Fruit fly (Drosophila melanogaster) whole organism, embryonic: ENCODE data around the gene Fife.

ENCODE experiments used
- CG12769 ChIP-seq: fragments of 200-800 bp; sonication (Bioruptor generic); optimal IDR thresholded peaks from 2 replicates; lab custom pipeline; 2019; ENCODE audit warnings: missing biosample characterization, mild to moderate bottlenecking, missing genetic modification characterization, moderate library complexity
- CG13624 ChIP-seq: fragments of 200-800 bp; sonication (Bioruptor generic); optimal IDR thresholded peaks from 2 replicates; lab custom pipeline; 2016; ENCODE audit warnings: missing biosample characterization, missing genetic modification characterization
- CG1529 ChIP-seq: fragments of 200-800 bp; sonication (Bioruptor generic); optimal IDR thresholded peaks from 3 replicates; lab custom pipeline; 2018; ENCODE audit warnings: missing biosample characterization, missing genetic modification characterization
- CG15601 ChIP-seq: fragments of 200-800 bp; sonication (Bioruptor generic); optimal IDR thresholded peaks from 3 replicates; lab custom pipeline; 2019; ENCODE audit warnings: missing biosample characterization, mild to moderate bottlenecking, missing genetic modification characterization, moderate library complexity
- CG16815 ChIP-seq: fragments of 200-800 bp; sonication (Bioruptor generic); optimal IDR thresholded peaks from 3 replicates; lab custom pipeline; 2017; ENCODE audit warnings: missing biosample characterization, mild to moderate bottlenecking, missing genetic modification characterization
- CG17361 ChIP-seq: fragments of 200-800 bp; sonication (Bioruptor generic); IDR thresholded peaks from 3 replicates; pipeline ENCODE4 v1.3.6; 2022; ENCODE audit warnings: missing biosample characterization, missing genetic modification characterization
- CG17568 ChIP-seq: fragments of 200-800 bp; sonication (Bioruptor generic); optimal IDR thresholded peaks from 2 replicates; lab custom pipeline; 2018; ENCODE audit warnings: missing biosample characterization, mild to moderate bottlenecking, missing genetic modification characterization, moderate library complexity
- CG2202 ChIP-seq: fragments of 200-800 bp; sonication (Bioruptor generic); optimal IDR thresholded peaks from 2 replicates; lab custom pipeline; 2018; ENCODE audit warnings: missing biosample characterization, mild to moderate bottlenecking, missing genetic modification characterization
- CG30431 ChIP-seq: fragments of 200-800 bp; sonication (Bioruptor generic); optimal IDR thresholded peaks from 2 replicates; lab custom pipeline; 2017; ENCODE audit warnings: missing biosample characterization, missing genetic modification characterization
- CG3163 ChIP-seq: fragments of 200-800 bp; sonication (Bioruptor generic); optimal IDR thresholded peaks from 3 replicates; lab custom pipeline; 2016; ENCODE audit warnings: missing biosample characterization, missing genetic modification characterization
- CG32772 ChIP-seq: fragments of 200-800 bp; sonication (Bioruptor generic); IDR thresholded peaks from 2 replicates; pipeline ENCODE4 v1.3.6; 2022; ENCODE audit warnings: missing biosample characterization, missing genetic modification characterization
- CG34376 ChIP-seq: fragments of 200-800 bp; sonication (Bioruptor generic); optimal IDR thresholded peaks from 2 replicates; lab custom pipeline; 2018; ENCODE audit warnings: missing biosample characterization, mild to moderate bottlenecking, missing genetic modification characterization
- CG3995 ChIP-seq: fragments of 200-800 bp; sonication (Bioruptor generic); optimal IDR thresholded peaks from 3 replicates; lab custom pipeline; 2016; ENCODE audit warnings: missing biosample characterization, missing genetic modification characterization
- CG4820 ChIP-seq: fragments of 200-800 bp; sonication (Bioruptor generic); optimal IDR thresholded peaks from 3 replicates; lab custom pipeline; 2016; ENCODE audit warnings: missing biosample characterization, missing genetic modification characterization
- CG4854 ChIP-seq: fragments of 200-800 bp; sonication (Bioruptor generic); optimal IDR thresholded peaks from 2 replicates; lab custom pipeline; 2016; ENCODE audit warnings: missing biosample characterization, missing genetic modification characterization, inconsistent platforms
- CG5180 ChIP-seq: fragments of 200-800 bp; sonication (Bioruptor generic); optimal IDR thresholded peaks from 3 replicates; lab custom pipeline; 2017; ENCODE audit warnings: missing biosample characterization, missing genetic modification characterization, mild to moderate bottlenecking, moderate library complexity, missing genetic modification reagents
- CG6254 ChIP-seq: fragments of 200-800 bp; sonication (Bioruptor generic); optimal IDR thresholded peaks from 3 replicates; lab custom pipeline; 2017; ENCODE audit warnings: mild to moderate bottlenecking, missing biosample characterization, missing genetic modification reagents, missing genetic modification characterization
- CG7987 ChIP-seq: fragments of 200-800 bp; sonication (Bioruptor generic); optimal IDR thresholded peaks from 2 replicates; lab custom pipeline; 2018; ENCODE audit warnings: missing biosample characterization, mild to moderate bottlenecking, missing genetic modification characterization, moderate library complexity
- CG8281 ChIP-seq: fragments of 200-800 bp; sonication (Bioruptor generic); optimal IDR thresholded peaks from 2 replicates; lab custom pipeline; 2018; ENCODE audit warnings: missing biosample characterization, mild to moderate bottlenecking, missing genetic modification characterization, moderate library complexity
- CG9727 ChIP-seq: fragments of 200-800 bp; sonication (Bioruptor generic); optimal IDR thresholded peaks from 3 replicates; lab custom pipeline; 2017; ENCODE audit warnings: missing biosample characterization, mild to moderate bottlenecking, missing genetic modification characterization
- CoRest ChIP-seq: fragments of 200-800 bp; sonication (Bioruptor generic); optimal IDR thresholded peaks from 3 replicates; lab custom pipeline; 2018; ENCODE audit warnings: missing biosample characterization, mild to moderate bottlenecking, missing genetic modification characterization, moderate library complexity
- Dek ChIP-seq: fragments of 200-800 bp; sonication (Bioruptor generic); optimal IDR thresholded peaks from 3 replicates; lab custom pipeline; 2019; ENCODE audit warnings: missing biosample characterization, mild to moderate bottlenecking, missing genetic modification characterization, moderate library complexity
- E2f1 ChIP-seq: fragments of 200-800 bp; sonication (Bioruptor generic); IDR thresholded peaks from 2 replicates; pipeline ENCODE4 v1.3.6; 2022; ENCODE audit warnings: missing biosample characterization, missing genetic modification characterization
- Elba2 ChIP-seq: fragments of 200-800 bp; sonication (Bioruptor generic); optimal IDR thresholded peaks from 3 replicates; lab custom pipeline; 2016; ENCODE audit warnings: missing biosample characterization, missing genetic modification characterization
- Ets65A ChIP-seq: fragments of 200-800 bp; sonication (Bioruptor generic); peaks from one replicate; lab custom pipeline; 2016; ENCODE audit warnings: missing biosample characterization, missing genetic modification characterization
- Fer2 ChIP-seq: fragments of 200-800 bp; sonication (Bioruptor generic); optimal IDR thresholded peaks from 2 replicates; lab custom pipeline; 2018; ENCODE audit warnings: missing biosample characterization, mild to moderate bottlenecking, missing genetic modification characterization, moderate library complexity
- HHEX ChIP-seq: fragments of 200-800 bp; sonication (Bioruptor generic); optimal IDR thresholded peaks from 3 replicates; lab custom pipeline; 2017; ENCODE audit warnings: missing biosample characterization, mild to moderate bottlenecking, missing genetic modification characterization, missing genetic modification reagents
- HLH3B ChIP-seq: fragments of 200-800 bp; sonication (Bioruptor generic); IDR thresholded peaks from 2 replicates; pipeline ENCODE4 v1.3.6; 2022; ENCODE audit warnings: missing biosample characterization, missing genetic modification characterization
- Meics ChIP-seq: fragments of 200-800 bp; sonication (Bioruptor generic); optimal IDR thresholded peaks from 2 replicates; lab custom pipeline; 2017; ENCODE audit warnings: missing biosample characterization, mild to moderate bottlenecking, missing genetic modification characterization
- Mrtf ChIP-seq: fragments of 200-800 bp; sonication (Bioruptor generic); IDR thresholded peaks from 3 replicates; pipeline ENCODE4 v1.3.6; 2022; ENCODE audit warnings: missing biosample characterization, missing genetic modification characterization
- Ssrp ChIP-seq: fragments of 200-800 bp; sonication (Bioruptor generic); optimal IDR thresholded peaks from 2 replicates; lab custom pipeline; 2018; ENCODE audit warnings: missing biosample characterization, mild to moderate bottlenecking, missing genetic modification characterization, moderate library complexity
- ara ChIP-seq: fragments of 200-800 bp; sonication (Bioruptor generic); IDR thresholded peaks from 2 replicates; pipeline ENCODE4 v1.3.6; 2022; ENCODE audit warnings: missing biosample characterization, missing genetic modification characterization
- ato ChIP-seq: fragments of 200-800 bp; sonication (Bioruptor generic); IDR thresholded peaks from 2 replicates; pipeline ENCODE4 v1.3.6; 2022; ENCODE audit warnings: missing biosample characterization, missing genetic modification characterization; ENCODE audit not compliant: partially characterized antibody
- az2 ChIP-seq: fragments of 200-800 bp; sonication (Bioruptor generic); optimal IDR thresholded peaks from 3 replicates; lab custom pipeline; 2016; ENCODE audit warnings: missing biosample characterization, missing genetic modification characterization
- cg ChIP-seq: fragments of 200-800 bp; sonication (Bioruptor generic); optimal IDR thresholded peaks from 3 replicates; lab custom pipeline; 2019; ENCODE audit warnings: missing biosample characterization, mild to moderate bottlenecking, missing genetic modification characterization, moderate library complexity
- chinmo ChIP-seq: fragments of 200-800 bp; sonication (Bioruptor generic); IDR thresholded peaks from 4 replicates; pipeline ENCODE4 v1.3.6; 2022; ENCODE audit warnings: missing biosample characterization, missing genetic modification characterization; ENCODE audit not compliant: partially characterized antibody
- croc ChIP-seq: fragments of 200-800 bp; sonication (Bioruptor generic); conservative IDR thresholded peaks from 3 replicates; pipeline ENCODE4 v1.3.6; 2022; ENCODE audit warnings: missing biosample characterization, missing genetic modification characterization
- dan ChIP-seq: fragments of 200-800 bp; sonication (Bioruptor generic); IDR thresholded peaks from 2 replicates; pipeline ENCODE4 v1.3.6; 2022; ENCODE audit warnings: missing biosample characterization, missing genetic modification characterization
- disco-r ChIP-seq: fragments of 200-800 bp; sonication (Bioruptor generic); optimal IDR thresholded peaks from 2 replicates; lab custom pipeline; 2016; ENCODE audit warnings: missing biosample characterization, missing genetic modification characterization
- dpn ChIP-seq, 2 experiments: fragments of 200-800 bp; sonication (Bioruptor generic); optimal IDR thresholded peaks; 3 replicates each; lab custom pipeline; 2016; ENCODE audit warnings: missing biosample characterization in 2 of 2, missing genetic modification characterization in 2 of 2
- exex ChIP-seq: fragments of 200-800 bp; sonication (Bioruptor generic); optimal IDR thresholded peaks from 4 replicates; lab custom pipeline; 2018; ENCODE audit warnings: missing biosample characterization, mild to moderate bottlenecking, missing genetic modification characterization, moderate library complexity
- gem ChIP-seq: fragments of 200-800 bp; sonication (Bioruptor generic); optimal IDR thresholded peaks from 2 replicates; lab custom pipeline; 2019; ENCODE audit warnings: missing biosample characterization, mild to moderate bottlenecking, missing genetic modification characterization, moderate library complexity
- h ChIP-seq: fragments of >200 bp; optimal IDR thresholded peaks from 2 replicates; lab custom pipeline; 2017
- klu ChIP-seq: fragments of 200-800 bp; sonication (Bioruptor generic); IDR thresholded peaks from 2 replicates; pipeline ENCODE4 v1.3.6; 2022; ENCODE audit warnings: missing biosample characterization, missing genetic modification characterization
- maf-S ChIP-seq: fragments of 200-800 bp; sonication (Bioruptor generic); optimal IDR thresholded peaks from 2 replicates; lab custom pipeline; 2016; ENCODE audit warnings: missing biosample characterization, missing genetic modification characterization
- mirr ChIP-seq: fragments of 200-800 bp; sonication (Bioruptor generic); optimal IDR thresholded peaks from 3 replicates; lab custom pipeline; 2018; ENCODE audit warnings: missing biosample characterization, mild to moderate bottlenecking, missing genetic modification characterization
- ssp ChIP-seq: fragments of 200-800 bp; sonication (Bioruptor generic); IDR thresholded peaks from 2 replicates; pipeline ENCODE4 v1.3.6; 2022; ENCODE audit warnings: missing biosample characterization, missing genetic modification characterization
- sug ChIP-seq: fragments of 200-800 bp; optimal IDR thresholded peaks from 2 replicates; lab custom pipeline; 2019; ENCODE audit warnings: missing biosample characterization, mild to moderate bottlenecking, missing genetic modification characterization, moderate library complexity
- tx ChIP-seq: fragments of 200-800 bp; sonication (Bioruptor generic); optimal IDR thresholded peaks from 2 replicates; lab custom pipeline; 2016; ENCODE audit warnings: missing biosample characterization, missing genetic modification characterization
- vfl ChIP-seq: fragments of 200-800 bp; sonication (Bioruptor generic); optimal IDR thresholded peaks from 2 replicates; lab custom pipeline; 2016; ENCODE audit warnings: missing biosample characterization, missing genetic modification characterization
- vvl ChIP-seq: fragments of 200-800 bp; sonication (Bioruptor generic); IDR thresholded peaks from 2 replicates; pipeline ENCODE4 v1.3.6; 2022; ENCODE audit warnings: missing biosample characterization, missing genetic modification characterization

The Fife gene

dm6 chr3L:2733208-2733607 is 21.7 kb upstream of the Fife start (continued):
- TF ChIP-seq CG3995 (GFP tag; lab: Kevin White, UChicago) (peak; percentile 23), mirr (GFP tag; lab: Kevin White, UChicago) (no peak), CG17568 (GFP tag; lab: Kevin White, UChicago) (peak; percentile 21), klu (GFP tag; lab: Robert Waterston, UW) (peak; percentile 68), az2 (peak; percentile 65), Ssrp (tag; lab: Kevin White, UChicago) (peak; percentile 58), E2f1 (GFP tag; lab: Robert Waterston, UW) (peak; percentile 61), CG17361 (GFP tag; lab: Robert Waterston, UW) (peak; percentile 71), CG15601 (tag; lab: Kevin White, UChicago) (no peak), vvl (GFP tag; lab: Robert Waterston, UW) (peak; percentile 78), CG4854 (GFP tag; lab: Kevin White, UChicago) (peak; percentile 49), Fer2 (no peak), CG5180 (GFP tag; lab: Kevin White, UChicago) (no peak), CG13624 (peak; percentile 82), tx (GFP tag; lab: Kevin White, UChicago) (peak; percentile 71), CG16815 (peak; percentile 30), HHEX (peak; percentile 64), CoRest (tag; lab: Kevin White, UChicago) (peak; percentile 74), dpn (GFP tag; optimal IDR thresholded peaks at IDR 0.05; lab: Kevin White, UChicago) (peak; percentile 77 to 81), Elba2 (GFP tag; lab: Kevin White, UChicago) (no peak), CG7987 (GFP tag; lab: Kevin White, UChicago) (no peak), CG9727 (GFP tag; lab: Kevin White, UChicago) (peak; percentile 42), CG4820 (GFP tag; lab: Kevin White, UChicago) (peak; percentile 61), disco-r (GFP tag; lab: Kevin White, UChicago) (peak; percentile 48), ato (GFP tag; lab: Robert Waterston, UW) (no peak), Ets65A (GFP tag; lab: Kevin White, UChicago) (peak; percentile 97), CG6254 (no peak), exex (tag; lab: Kevin White, UChicago) (no peak), dan (GFP tag; lab: Robert Waterston, UW) (no peak), sug (tag; lab: Kevin White, UChicago) (peak; percentile 7), maf-S (GFP tag; lab: Kevin White, UChicago) (peak; percentile 53), vfl (GFP tag; lab: Kevin White, UChicago) (peak; percentile 34), CG12769 (tag; lab: Kevin White, UChicago) (peak; percentile 70), HLH3B (GFP tag; lab: Robert Waterston, UW) (peak; percentile 57; the same call in 1 of the 2 replicates), Mrtf (GFP tag; lab: Robert Waterston, UW) (peak; percentile 83), Dek (tag; lab: Kevin White, UChicago) (peak; percentile 43), Meics (GFP tag; lab: Kevin White, UChicago) (peak; percentile 70), CG1529 (no peak), CG30431 (peak; percentile 44), chinmo (GFP tag; lab: Robert Waterston, UW) (no peak), cg (GFP tag; lab: Kevin White, UChicago) (no peak), CG3163 (GFP tag; lab: Kevin White, UChicago) (peak; percentile 22), ssp (GFP tag; lab: Robert Waterston, UW) (no peak), CG2202 (tag; lab: Kevin White, UChicago) (no peak), h (lab: Kevin White, UChicago) (no peak), CG8281 (tag; lab: Kevin White, UChicago) (no peak), croc (GFP tag; lab: Robert Waterston, UW) (no peak), gem (tag; lab: Kevin White, UChicago) (peak; percentile 82), ara (GFP tag; lab: Robert Waterston, UW) (0 out of 2 replicates have a peak, but pooled peaks have one; percentile 20), CG34376 (GFP tag; lab: Kevin White, UChicago) (no peak), CG32772 (GFP tag; lab: Robert Waterston, UW) (peak; percentile 58; the same call in 1 of the 2 replicates)
